Fruit fly (Drosophila melanogaster) S2 (cell line): ENCODE results near the gene rictor.

Experiments used
- CG8478 ChIP-seq: fragments of >200 bp; optimal IDR thresholded peaks from 2 replicates; lab custom pipeline; 2018
- CTCF ChIP-seq, 2 experiments: fragments of >200 bp; optimal IDR thresholded peaks; 2 replicates each; lab custom pipeline; 2018

DNA sequence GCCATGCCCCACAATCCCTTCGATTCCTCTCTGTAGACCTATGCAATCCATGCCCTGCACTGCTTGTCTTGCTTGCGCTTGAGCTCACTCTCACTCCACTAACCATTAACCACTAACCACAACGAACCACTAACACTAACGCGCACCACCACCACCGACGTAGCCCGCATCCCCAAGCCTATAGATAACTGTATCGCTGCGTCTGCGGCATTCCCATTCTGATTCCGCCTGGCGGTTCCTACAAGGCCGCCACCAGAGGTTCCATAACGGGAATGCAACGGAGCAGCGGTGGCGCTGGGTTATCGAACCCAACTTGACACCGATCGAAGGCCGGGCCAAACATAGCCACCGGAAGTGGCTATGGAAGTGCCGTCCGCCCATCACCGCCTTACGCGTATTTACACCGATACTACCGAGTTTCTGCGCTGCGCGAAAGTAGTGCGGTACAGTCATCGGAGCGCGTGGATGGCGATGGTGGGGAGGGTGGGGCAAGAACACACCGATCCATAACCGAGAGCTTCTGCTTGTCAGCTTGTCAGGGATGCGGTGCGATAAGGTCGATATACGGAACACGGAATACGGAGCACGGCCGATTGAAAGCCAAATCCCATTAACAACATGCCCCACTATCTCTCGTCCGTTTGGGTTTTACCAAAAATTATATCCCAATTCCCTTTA is 4.9 kb upstream of the rictor start:
- no peak for TF ChIP-seq CG8478
- TF ChIP-seq CTCF (optimal IDR thresholded peaks at IDR 0.05; lab: Kevin White, UChicago) = no peak
